Worm (Caenorhabditis elegans) whole organism, L2 larva: ENCODE results near the gene lim-6.

ENCODE experiments used
- C34F6.9 ChIP-seq: fragments of 150-350 bp; optimal IDR thresholded peaks from 2 replicates; lab custom pipeline; 2014; ENCODE audit warnings: missing biosample characterization, missing genetic modification characterization
- F13H6.1 ChIP-seq: sonication (generic microtip); optimal IDR thresholded peaks from 2 replicates; lab custom pipeline; 2016; ENCODE audit warnings: missing genetic modification characterization, missing compliant biosample characterization
- R02D3.7 ChIP-seq: fragments of 150-350 bp; optimal IDR thresholded peaks from 2 replicates; lab custom pipeline; 2014; ENCODE audit warnings: missing biosample characterization, missing genetic modification characterization
- Y55F3AM.14 ChIP-seq: fragments of 200-800 bp; sonication (Bioruptor generic); optimal IDR thresholded peaks from 2 replicates; lab custom pipeline; 2018; ENCODE audit warnings: mild to moderate bottlenecking, missing genetic modification characterization, missing compliant biosample characterization
- ZK546.5 ChIP-seq: sonication (generic microtip); optimal IDR thresholded peaks from 2 replicates; lab custom pipeline; 2017; ENCODE audit warnings: missing biosample characterization, missing genetic modification characterization
- alr-1 ChIP-seq: fragments of 150-350 bp; optimal IDR thresholded peaks from 2 replicates; lab custom pipeline; 2014; ENCODE audit warnings: missing biosample characterization, missing genetic modification characterization
- aly-2 ChIP-seq: fragments of 150-350 bp; optimal IDR thresholded peaks from 2 replicates; lab custom pipeline; 2014; ENCODE audit warnings: missing biosample characterization, missing genetic modification characterization
- ama-1 ChIP-seq: fragments of 150-350 bp; optimal IDR thresholded peaks from 2 replicates; lab custom pipeline; 2018; ENCODE audit warnings: inconsistent platforms
- blmp-1 ChIP-seq: sonication (generic microtip); optimal IDR thresholded peaks from 2 replicates; lab custom pipeline; 2017; ENCODE audit warnings: missing genetic modification characterization, mild to moderate bottlenecking, missing compliant biosample characterization, antibody characterized with exemption, moderate library complexity; ENCODE audit not compliant: insufficient read depth
- ceh-16 ChIP-seq: fragments of 150-350 bp; optimal IDR thresholded peaks from 2 replicates; lab custom pipeline; 2014; ENCODE audit warnings: missing biosample characterization, missing genetic modification characterization
- ceh-82 ChIP-seq: fragments of 150-350 bp; optimal IDR thresholded peaks from 2 replicates; lab custom pipeline; 2014; ENCODE audit warnings: missing biosample characterization, missing genetic modification characterization
- crh-2 ChIP-seq: sonication (generic microtip); optimal IDR thresholded peaks from 2 replicates; lab custom pipeline; 2017; ENCODE audit warnings: missing biosample characterization, missing genetic modification characterization
- dmd-4 ChIP-seq: sonication (generic microtip); optimal IDR thresholded peaks from 2 replicates; lab custom pipeline; 2017; ENCODE audit warnings: missing biosample characterization, missing genetic modification characterization
- egl-27 ChIP-seq: sonication (generic microtip); optimal IDR thresholded peaks from 3 replicates; lab custom pipeline; 2017; ENCODE audit warnings: missing biosample characterization, missing genetic modification reagents, missing genetic modification characterization
- elt-1 ChIP-seq: fragments of 150-350 bp; optimal IDR thresholded peaks from 2 replicates; lab custom pipeline; 2014; ENCODE audit warnings: missing biosample characterization, missing genetic modification characterization
- elt-3 ChIP-seq: sonication (generic microtip); optimal IDR thresholded peaks from 2 replicates; lab custom pipeline; 2017; ENCODE audit warnings: missing biosample characterization, missing genetic modification characterization
- fos-1 ChIP-seq: fragments of 150-350 bp; optimal IDR thresholded peaks from 2 replicates; lab custom pipeline; 2014; ENCODE audit warnings: missing biosample characterization, missing genetic modification characterization
- gmeb-1 ChIP-seq: fragments of 150-350 bp; optimal IDR thresholded peaks from 2 replicates; lab custom pipeline; 2014; ENCODE audit warnings: missing biosample characterization, missing genetic modification characterization
- lin-11 ChIP-seq: fragments of 150-350 bp; sonication (generic microtip); optimal IDR thresholded peaks from 2 replicates; lab custom pipeline; 2014; ENCODE audit warnings: missing biosample characterization, missing genetic modification characterization, inconsistent platforms, mixed read lengths
- lin-13 ChIP-seq: fragments of 150-350 bp; optimal IDR thresholded peaks from 2 replicates; lab custom pipeline; 2014; ENCODE audit warnings: missing biosample characterization, missing genetic modification reagents, missing genetic modification characterization
- lin-39 ChIP-seq: fragments of 150-350 bp; optimal IDR thresholded peaks from 2 replicates; lab custom pipeline; 2014; ENCODE audit warnings: missing biosample characterization, missing genetic modification reagents, missing genetic modification characterization
- lsy-2 ChIP-seq, 2 experiments: fragments of 150-350 bp in 1 of 2; sonication (generic microtip) in 1 of 2; optimal IDR thresholded peaks; 2 replicates each; lab custom pipeline; 2014 to 2017; ENCODE audit warnings: missing biosample characterization in 2 of 2, missing genetic modification characterization in 2 of 2
- mab-5 ChIP-seq: fragments of 150-350 bp; optimal IDR thresholded peaks from 2 replicates; lab custom pipeline; 2014; ENCODE audit warnings: missing biosample characterization, missing genetic modification characterization
- mbf-1 ChIP-seq: sonication (generic microtip); optimal IDR thresholded peaks from 2 replicates; lab custom pipeline; 2017; ENCODE audit warnings: missing biosample characterization, missing genetic modification characterization
- mdl-1 ChIP-seq, 2 experiments: fragments of 150-350 bp in 1 of 2; sonication (generic microtip) in 1 of 2; optimal IDR thresholded peaks; 2 replicates each; lab custom pipeline; 2017; ENCODE audit warnings: missing biosample characterization in 2 of 2, missing genetic modification characterization in 2 of 2
- nhr-10 ChIP-seq: sonication (generic microtip); optimal IDR thresholded peaks from 2 replicates; lab custom pipeline; 2017; ENCODE audit warnings: missing biosample characterization, missing genetic modification characterization
- nhr-11 ChIP-seq: fragments of 150-350 bp; optimal IDR thresholded peaks from 2 replicates; lab custom pipeline; 2014; ENCODE audit warnings: missing biosample characterization, missing genetic modification characterization
- nhr-12 ChIP-seq: fragments of 150-350 bp; optimal IDR thresholded peaks from 2 replicates; lab custom pipeline; 2014; ENCODE audit warnings: missing biosample characterization, missing genetic modification characterization
- nhr-129 ChIP-seq: fragments of 150-350 bp; optimal IDR thresholded peaks from 2 replicates; lab custom pipeline; 2014; ENCODE audit warnings: missing biosample characterization, missing genetic modification characterization
- nhr-21 ChIP-seq: fragments of 150-350 bp; optimal IDR thresholded peaks from 2 replicates; lab custom pipeline; 2014; ENCODE audit warnings: missing biosample characterization, missing genetic modification characterization
- nhr-23 ChIP-seq: fragments of 150-350 bp; optimal IDR thresholded peaks from 2 replicates; lab custom pipeline; 2014; ENCODE audit warnings: missing biosample characterization, missing genetic modification reagents, missing genetic modification characterization
- nhr-237 ChIP-seq: fragments of 150-350 bp; optimal IDR thresholded peaks from 2 replicates; lab custom pipeline; 2014; ENCODE audit warnings: missing biosample characterization, missing genetic modification characterization
- nhr-25 ChIP-seq: fragments of 150-350 bp; sonication (generic microtip); optimal IDR thresholded peaks from 3 replicates; lab custom pipeline; 2014; ENCODE audit warnings: missing biosample characterization, missing genetic modification characterization
- nhr-6 ChIP-seq: fragments of 150-350 bp; optimal IDR thresholded peaks from 2 replicates; lab custom pipeline; 2014; ENCODE audit warnings: missing biosample characterization, missing genetic modification characterization
- nhr-77 ChIP-seq: fragments of 150-350 bp; optimal IDR thresholded peaks from 2 replicates; lab custom pipeline; 2014; ENCODE audit warnings: missing biosample characterization, missing genetic modification characterization
- peb-1 ChIP-seq: fragments of 150-350 bp; optimal IDR thresholded peaks from 2 replicates; lab custom pipeline; 2014; ENCODE audit warnings: missing biosample characterization, missing genetic modification characterization
- sem-4 ChIP-seq: fragments of 150-350 bp; optimal IDR thresholded peaks from 2 replicates; lab custom pipeline; 2014; ENCODE audit warnings: missing biosample characterization, missing genetic modification reagents, missing genetic modification characterization
- skn-1 ChIP-seq: sonication (generic microtip); optimal IDR thresholded peaks from 2 replicates; lab custom pipeline; 2017; ENCODE audit warnings: missing biosample characterization, missing genetic modification characterization
- sma-3 ChIP-seq: sonication (generic microtip); optimal IDR thresholded peaks from 2 replicates; lab custom pipeline; 2016; ENCODE audit warnings: missing genetic modification reagents, missing genetic modification characterization, missing compliant biosample characterization
- sma-9 ChIP-seq, 2 experiments: fragments of 150-350 bp in 1 of 2; sonication (generic microtip) in 1 of 2; optimal IDR thresholded peaks; 2 replicates each; lab custom pipeline; 2014 to 2016; ENCODE audit warnings: missing genetic modification characterization in 2 of 2, mild to moderate bottlenecking in 1 of 2, missing biosample characterization in 1 of 2, missing compliant biosample characterization in 1 of 2, missing genetic modification reagents in 1 of 2, moderate library complexity in 1 of 2
- snpc-4 ChIP-seq: fragments of 150-350 bp; optimal IDR thresholded peaks from 2 replicates; lab custom pipeline; 2014; ENCODE audit warnings: missing biosample characterization, missing genetic modification characterization
- unc-39 ChIP-seq: fragments of 150-350 bp; optimal IDR thresholded peaks from 2 replicates; lab custom pipeline; 2014; ENCODE audit warnings: missing biosample characterization, missing genetic modification characterization
- unc-55 ChIP-seq: fragments of 150-350 bp; sonication (generic microtip); optimal IDR thresholded peaks from 3 replicates; lab custom pipeline; 2014; ENCODE audit warnings: missing biosample characterization, missing genetic modification reagents, missing genetic modification characterization
- unc-62 ChIP-seq: fragments of 150-350 bp; optimal IDR thresholded peaks from 2 replicates; lab custom pipeline; 2014; ENCODE audit warnings: missing biosample characterization, missing genetic modification reagents, missing genetic modification characterization
- zag-1 ChIP-seq: fragments of 150-350 bp; optimal IDR thresholded peaks from 2 replicates; lab custom pipeline; 2014; ENCODE audit warnings: missing biosample characterization, missing genetic modification characterization
- ztf-1 ChIP-seq: fragments of 200-800 bp; sonication (Bioruptor generic); conservative IDR thresholded peaks from 2 replicates; pipeline ENCODE4 v1.3.6; 2022; ENCODE audit warnings: missing genetic modification characterization, missing compliant biosample characterization
- ztf-11 ChIP-seq: sonication (generic microtip); optimal IDR thresholded peaks from 2 replicates; lab custom pipeline; 2017; ENCODE audit warnings: missing biosample characterization, missing genetic modification characterization
- ztf-4 ChIP-seq: fragments of 150-350 bp; optimal IDR thresholded peaks from 2 replicates; lab custom pipeline; 2014; ENCODE audit warnings: missing biosample characterization, missing genetic modification characterization

Gene lim-6

DNA sequence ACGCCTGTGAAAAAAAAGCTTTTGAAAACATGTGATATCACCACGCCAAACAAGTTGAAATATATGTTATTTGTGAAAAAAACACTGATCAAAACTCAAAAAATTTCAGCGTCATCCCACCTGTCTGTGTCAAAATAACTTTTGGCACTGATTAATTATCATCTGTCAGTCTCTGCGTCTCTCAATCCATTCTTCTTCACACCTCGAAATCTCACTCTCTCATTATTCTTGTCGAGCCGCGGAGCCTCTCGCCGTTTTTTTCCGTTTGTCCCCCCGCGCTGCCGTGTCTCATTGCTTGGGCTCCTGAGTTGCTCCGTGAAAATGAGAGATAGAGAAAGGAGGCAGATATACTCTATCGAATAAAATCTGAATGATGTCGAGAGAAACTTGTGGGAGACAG is 21.2 kb upstream of the lim-6 start (continued):
- TF ChIP-seq R02D3.7 (tag; lab: Kevin White, UChicago) (no peak), ama-1 (lab: Kevin White, UChicago) (no peak), lin-39 (no peak), mbf-1 (tag; lab: Kevin White, UChicago) (no peak), sem-4 (tag; lab: Kevin White, UChicago) (peak; percentile 43), ceh-82 (tag; lab: Kevin White, UChicago) (no peak), unc-55 (GFP tag; lab: Kevin White, UChicago) (no peak), nhr-6 (tag; lab: Kevin White, UChicago) (no peak), lsy-2 (tag; optimal IDR thresholded peaks at IDR 0.05; lab: Kevin White, UChicago) (peak in 1 of 2 experiments; percentile 24), Y55F3AM.14 (GFP tag; lab: Kevin White, UChicago) (no peak), ceh-16 (no peak)
- TF ChIP-seq, all 48 proteins: peak for 8

- TF ChIP-seq F13H6.1 (no peak), nhr-12 (tag; lab: Kevin White, UChicago) (no peak), R02D3.7 (tag; lab: Kevin White, UChicago) (no peak)
Measured at ce11 chrX:1052960-1053359, 19.3 kb upstream of the lim-6 start.

DNA sequence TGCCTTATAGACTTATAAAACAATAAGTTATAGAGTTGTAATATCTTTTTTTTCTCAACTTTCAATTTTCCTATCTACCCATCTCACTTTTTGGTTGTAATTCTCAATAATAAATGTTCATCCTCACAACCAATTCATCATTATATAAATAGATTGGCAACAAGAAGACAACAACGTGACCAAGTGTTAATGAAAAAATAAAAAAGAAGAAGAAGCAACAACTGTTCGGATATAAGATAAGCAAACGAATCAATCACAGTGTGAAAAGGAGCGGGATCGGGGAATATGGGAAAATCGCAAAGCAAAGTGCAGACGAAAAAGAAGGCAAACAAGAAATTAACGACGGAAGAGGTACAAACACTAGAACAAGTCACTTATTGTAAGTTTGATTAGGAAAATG is 18.3 kb upstream of the lim-6 start, which contains the start of gene ncs-3:
Gene ncs-3 (plus strand): TSS at position 153 of the 400 bp plus-strand sequence.
- TF ChIP-seq elt-1 = no peak
- TF ChIP-seq ztf-4 = no peak
- no peak for TF ChIP-seq nhr-12 (tag; lab: Kevin White, UChicago)
- TF ChIP-seq sem-4 (tag; lab: Kevin White, UChicago) = no peak
- no peak for TF ChIP-seq nhr-237 (tag; lab: Kevin White, UChicago)
- TF ChIP-seq fos-1 (tag; lab: Kevin White, UChicago) = no peak
- peak; percentile 66 for TF ChIP-seq sma-9 (GFP tag; optimal IDR thresholded peaks at IDR 0.05; lab: Kevin White, UChicago)
- TF ChIP-seq sma-9 (tag; optimal IDR thresholded peaks at IDR 0.05; lab: Kevin White, UChicago) = no peak
- TF ChIP-seq mab-5 (tag; lab: Kevin White, UChicago) = peak; percentile 47
- TF ChIP-seq nhr-6 (tag; lab: Kevin White, UChicago) = no peak
- TF ChIP-seq aly-2 = no peak
- TF ChIP-seq mbf-1 (tag; lab: Kevin White, UChicago) = no peak
- TF ChIP-seq nhr-23 (tag; lab: Kevin White, UChicago) = no peak
- TF ChIP-seq ama-1 (lab: Kevin White, UChicago) = no peak
- no peak for TF ChIP-seq snpc-4 (tag; lab: Kevin White, UChicago)
- peak; percentile 43 for TF ChIP-seq C34F6.9 (tag; lab: Kevin White, UChicago)
- no peak for TF ChIP-seq mdl-1 (tag; optimal IDR thresholded peaks at IDR 0.05; lab: Kevin White, UChicago)
- peak in 1 of 2 experiments; percentile 49 for TF ChIP-seq lsy-2 (tag; optimal IDR thresholded peaks at IDR 0.05; lab: Kevin White, UChicago)
- TF ChIP-seq ZK546.5 (tag; lab: Kevin White, UChicago) = no peak
- no peak for TF ChIP-seq ceh-16
- TF ChIP-seq peb-1 (tag; lab: Kevin White, UChicago) = no peak
- peak; percentile 10 for TF ChIP-seq nhr-129 (tag; lab: Kevin White, UChicago)
- TF ChIP-seq nhr-77 (tag; lab: Kevin White, UChicago) = no peak
- TF ChIP-seq ceh-82 (tag; lab: Kevin White, UChicago) = no peak
- peak; percentile 28 for TF ChIP-seq blmp-1
- no peak for TF ChIP-seq lin-13 (GFP tag; lab: Kevin White, UChicago)
- no peak for TF ChIP-seq alr-1
- no peak for TF ChIP-seq nhr-11 (tag; lab: Kevin White, UChicago)
- no peak for TF ChIP-seq unc-62 (GFP tag; lab: Kevin White, UChicago)
- no peak for TF ChIP-seq lin-11
- TF ChIP-seq egl-27 (tag; lab: Kevin White, UChicago) = no peak
- no peak for TF ChIP-seq nhr-25
- TF ChIP-seq ztf-11 (tag; lab: Kevin White, UChicago) = no peak
- no peak for TF ChIP-seq crh-2 (tag; lab: Kevin White, UChicago)
- no peak for TF ChIP-seq unc-55 (GFP tag; lab: Kevin White, UChicago)
- no peak for TF ChIP-seq nhr-21
- TF ChIP-seq dmd-4 = no peak
- TF ChIP-seq ztf-1 (GFP tag; lab: Robert Waterston, UW) = no peak
- TF ChIP-seq lin-39 = no peak
- no peak for TF ChIP-seq unc-39 (tag; lab: Kevin White, UChicago)
- no peak for TF ChIP-seq Y55F3AM.14 (GFP tag; lab: Kevin White, UChicago)
- TF ChIP-seq R02D3.7 (tag; lab: Kevin White, UChicago) = no peak
- TF ChIP-seq skn-1 (tag; lab: Kevin White, UChicago) = no peak
- TF ChIP-seq F13H6.1 = peak; percentile 54
- no peak for TF ChIP-seq gmeb-1
- no peak for TF ChIP-seq nhr-10 (tag; lab: Kevin White, UChicago)
- no peak for TF ChIP-seq sma-3 (GFP tag; lab: Kevin White, UChicago)
- TF ChIP-seq zag-1 = no peak
- TF ChIP-seq elt-3 (tag; lab: Kevin White, UChicago) = no peak
